Worm (Caenorhabditis elegans) whole organism, L2 larva: ENCODE measurements around the gene kbp-4.

ENCODE experiments used
- C34F6.9 ChIP-seq: fragments of 150-350 bp; optimal IDR thresholded peaks from 2 replicates; lab custom pipeline; 2014; ENCODE audit warnings: missing biosample characterization, missing genetic modification characterization
- F13H6.1 ChIP-seq: sonication (generic microtip); optimal IDR thresholded peaks from 2 replicates; lab custom pipeline; 2016; ENCODE audit warnings: missing genetic modification characterization, missing compliant biosample characterization
- R02D3.7 ChIP-seq: fragments of 150-350 bp; optimal IDR thresholded peaks from 2 replicates; lab custom pipeline; 2014; ENCODE audit warnings: missing biosample characterization, missing genetic modification characterization
- ZK546.5 ChIP-seq: sonication (generic microtip); optimal IDR thresholded peaks from 2 replicates; lab custom pipeline; 2017; ENCODE audit warnings: missing biosample characterization, missing genetic modification characterization
- aly-2 ChIP-seq: fragments of 150-350 bp; optimal IDR thresholded peaks from 2 replicates; lab custom pipeline; 2014; ENCODE audit warnings: missing biosample characterization, missing genetic modification characterization
- blmp-1 ChIP-seq: sonication (generic microtip); optimal IDR thresholded peaks from 2 replicates; lab custom pipeline; 2017; ENCODE audit warnings: missing genetic modification characterization, mild to moderate bottlenecking, missing compliant biosample characterization, antibody characterized with exemption, moderate library complexity; ENCODE audit not compliant: insufficient read depth
- dmd-4 ChIP-seq: sonication (generic microtip); optimal IDR thresholded peaks from 2 replicates; lab custom pipeline; 2017; ENCODE audit warnings: missing biosample characterization, missing genetic modification characterization
- egl-27 ChIP-seq: sonication (generic microtip); optimal IDR thresholded peaks from 3 replicates; lab custom pipeline; 2017; ENCODE audit warnings: missing biosample characterization, missing genetic modification reagents, missing genetic modification characterization
- elt-3 ChIP-seq: sonication (generic microtip); optimal IDR thresholded peaks from 2 replicates; lab custom pipeline; 2017; ENCODE audit warnings: missing biosample characterization, missing genetic modification characterization
- fos-1 ChIP-seq: fragments of 150-350 bp; optimal IDR thresholded peaks from 2 replicates; lab custom pipeline; 2014; ENCODE audit warnings: missing biosample characterization, missing genetic modification characterization
- gmeb-1 ChIP-seq: fragments of 150-350 bp; optimal IDR thresholded peaks from 2 replicates; lab custom pipeline; 2014; ENCODE audit warnings: missing biosample characterization, missing genetic modification characterization
- lin-11 ChIP-seq: fragments of 150-350 bp; sonication (generic microtip); optimal IDR thresholded peaks from 2 replicates; lab custom pipeline; 2014; ENCODE audit warnings: missing biosample characterization, missing genetic modification characterization, inconsistent platforms, mixed read lengths
- lin-13 ChIP-seq: fragments of 150-350 bp; optimal IDR thresholded peaks from 2 replicates; lab custom pipeline; 2014; ENCODE audit warnings: missing biosample characterization, missing genetic modification reagents, missing genetic modification characterization
- lin-39 ChIP-seq: fragments of 150-350 bp; optimal IDR thresholded peaks from 2 replicates; lab custom pipeline; 2014; ENCODE audit warnings: missing biosample characterization, missing genetic modification reagents, missing genetic modification characterization
- lsy-2 ChIP-seq, 2 experiments: fragments of 150-350 bp in 1 of 2; sonication (generic microtip) in 1 of 2; optimal IDR thresholded peaks; 2 replicates each; lab custom pipeline; 2014 to 2017; ENCODE audit warnings: missing biosample characterization in 2 of 2, missing genetic modification characterization in 2 of 2
- mab-5 ChIP-seq: fragments of 150-350 bp; optimal IDR thresholded peaks from 2 replicates; lab custom pipeline; 2014; ENCODE audit warnings: missing biosample characterization, missing genetic modification characterization
- mbf-1 ChIP-seq: sonication (generic microtip); optimal IDR thresholded peaks from 2 replicates; lab custom pipeline; 2017; ENCODE audit warnings: missing biosample characterization, missing genetic modification characterization
- mdl-1 ChIP-seq, 2 experiments: fragments of 150-350 bp in 1 of 2; sonication (generic microtip) in 1 of 2; optimal IDR thresholded peaks; 2 replicates each; lab custom pipeline; 2017; ENCODE audit warnings: missing biosample characterization in 2 of 2, missing genetic modification characterization in 2 of 2
- nhr-10 ChIP-seq: sonication (generic microtip); optimal IDR thresholded peaks from 2 replicates; lab custom pipeline; 2017; ENCODE audit warnings: missing biosample characterization, missing genetic modification characterization
- nhr-11 ChIP-seq: fragments of 150-350 bp; optimal IDR thresholded peaks from 2 replicates; lab custom pipeline; 2014; ENCODE audit warnings: missing biosample characterization, missing genetic modification characterization
- nhr-21 ChIP-seq: fragments of 150-350 bp; optimal IDR thresholded peaks from 2 replicates; lab custom pipeline; 2014; ENCODE audit warnings: missing biosample characterization, missing genetic modification characterization
- nhr-23 ChIP-seq: fragments of 150-350 bp; optimal IDR thresholded peaks from 2 replicates; lab custom pipeline; 2014; ENCODE audit warnings: missing biosample characterization, missing genetic modification reagents, missing genetic modification characterization
- nhr-237 ChIP-seq: fragments of 150-350 bp; optimal IDR thresholded peaks from 2 replicates; lab custom pipeline; 2014; ENCODE audit warnings: missing biosample characterization, missing genetic modification characterization
- nhr-25 ChIP-seq: fragments of 150-350 bp; sonication (generic microtip); optimal IDR thresholded peaks from 3 replicates; lab custom pipeline; 2014; ENCODE audit warnings: missing biosample characterization, missing genetic modification characterization
- nhr-6 ChIP-seq: fragments of 150-350 bp; optimal IDR thresholded peaks from 2 replicates; lab custom pipeline; 2014; ENCODE audit warnings: missing biosample characterization, missing genetic modification characterization
- nhr-77 ChIP-seq: fragments of 150-350 bp; optimal IDR thresholded peaks from 2 replicates; lab custom pipeline; 2014; ENCODE audit warnings: missing biosample characterization, missing genetic modification characterization
- sem-4 ChIP-seq: fragments of 150-350 bp; optimal IDR thresholded peaks from 2 replicates; lab custom pipeline; 2014; ENCODE audit warnings: missing biosample characterization, missing genetic modification reagents, missing genetic modification characterization
- sma-3 ChIP-seq: sonication (generic microtip); optimal IDR thresholded peaks from 2 replicates; lab custom pipeline; 2016; ENCODE audit warnings: missing genetic modification reagents, missing genetic modification characterization, missing compliant biosample characterization
- sma-9 ChIP-seq, 2 experiments: fragments of 150-350 bp in 1 of 2; sonication (generic microtip) in 1 of 2; optimal IDR thresholded peaks; 2 replicates each; lab custom pipeline; 2014 to 2016; ENCODE audit warnings: missing genetic modification characterization in 2 of 2, mild to moderate bottlenecking in 1 of 2, missing biosample characterization in 1 of 2, missing compliant biosample characterization in 1 of 2, missing genetic modification reagents in 1 of 2, moderate library complexity in 1 of 2
- snpc-4 ChIP-seq: fragments of 150-350 bp; optimal IDR thresholded peaks from 2 replicates; lab custom pipeline; 2014; ENCODE audit warnings: missing biosample characterization, missing genetic modification characterization
- unc-55 ChIP-seq: fragments of 150-350 bp; sonication (generic microtip); optimal IDR thresholded peaks from 3 replicates; lab custom pipeline; 2014; ENCODE audit warnings: missing biosample characterization, missing genetic modification reagents, missing genetic modification characterization
- unc-62 ChIP-seq: fragments of 150-350 bp; optimal IDR thresholded peaks from 2 replicates; lab custom pipeline; 2014; ENCODE audit warnings: missing biosample characterization, missing genetic modification reagents, missing genetic modification characterization
- ztf-1 ChIP-seq: fragments of 200-800 bp; sonication (Bioruptor generic); conservative IDR thresholded peaks from 2 replicates; pipeline ENCODE4 v1.3.6; 2022; ENCODE audit warnings: missing genetic modification characterization, missing compliant biosample characterization
- ztf-11 ChIP-seq: sonication (generic microtip); optimal IDR thresholded peaks from 2 replicates; lab custom pipeline; 2017; ENCODE audit warnings: missing biosample characterization, missing genetic modification characterization
- ztf-4 ChIP-seq: fragments of 150-350 bp; optimal IDR thresholded peaks from 2 replicates; lab custom pipeline; 2014; ENCODE audit warnings: missing biosample characterization, missing genetic modification characterization

The kbp-4 gene

DNA sequence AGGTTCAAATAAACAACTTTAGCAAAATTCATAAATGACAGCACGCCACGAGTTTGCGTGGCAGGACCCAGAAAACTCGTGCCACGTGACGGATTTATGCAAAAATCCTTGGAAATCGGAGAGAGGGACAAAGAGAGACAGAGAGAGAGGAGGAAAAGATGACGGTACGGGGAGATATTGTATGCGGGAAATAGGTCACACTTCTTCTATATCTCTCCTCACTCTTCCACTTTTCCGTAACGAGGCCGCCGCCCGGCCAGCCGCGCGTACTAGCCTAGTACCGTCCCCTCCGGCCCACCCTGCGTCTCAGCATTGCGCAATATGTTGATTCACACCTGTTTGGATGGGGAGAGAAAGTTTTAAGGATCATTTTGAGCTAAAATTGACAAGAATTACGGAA lies 26.6 kb upstream of the kbp-4 start:
- no peak for TF ChIP-seq nhr-237 (tag; lab: Kevin White, UChicago)
- no peak for TF ChIP-seq ZK546.5
- TF ChIP-seq nhr-23 (tag; lab: Kevin White, UChicago) = no peak
- TF ChIP-seq sem-4 (tag; lab: Kevin White, UChicago) = no peak

DNA sequence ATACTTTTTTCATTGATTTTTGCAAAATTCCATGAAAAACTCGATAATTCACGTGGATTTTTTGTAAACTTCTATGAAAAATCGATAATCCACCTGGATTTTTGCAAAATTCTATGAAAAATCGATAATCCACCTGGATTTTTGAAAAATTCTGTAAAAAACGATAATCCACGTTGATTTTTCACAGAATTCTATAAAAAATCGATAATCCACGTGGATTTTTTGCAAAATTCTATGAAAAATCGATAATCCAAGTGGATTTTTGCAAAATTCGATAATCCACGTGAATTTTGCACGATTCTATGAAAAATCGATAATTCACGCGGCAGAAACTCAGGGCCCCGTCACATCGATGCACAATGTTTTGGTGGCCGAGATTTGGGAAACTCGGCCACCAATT lies 22.6 kb upstream of the kbp-4 start:
- TF ChIP-seq F13H6.1 (tag; lab: Kevin White, UChicago) = no peak
- TF ChIP-seq nhr-11 (tag; lab: Kevin White, UChicago) = no peak
- TF ChIP-seq C34F6.9 (tag; lab: Kevin White, UChicago) = no peak
- no peak for TF ChIP-seq mbf-1 (tag; lab: Kevin White, UChicago)
- TF ChIP-seq nhr-6 = no peak
- no peak for TF ChIP-seq gmeb-1
- no peak for TF ChIP-seq dmd-4
- TF ChIP-seq nhr-10 (tag; lab: Kevin White, UChicago) = no peak
- TF ChIP-seq sem-4 (tag; lab: Kevin White, UChicago) = no peak

DNA sequence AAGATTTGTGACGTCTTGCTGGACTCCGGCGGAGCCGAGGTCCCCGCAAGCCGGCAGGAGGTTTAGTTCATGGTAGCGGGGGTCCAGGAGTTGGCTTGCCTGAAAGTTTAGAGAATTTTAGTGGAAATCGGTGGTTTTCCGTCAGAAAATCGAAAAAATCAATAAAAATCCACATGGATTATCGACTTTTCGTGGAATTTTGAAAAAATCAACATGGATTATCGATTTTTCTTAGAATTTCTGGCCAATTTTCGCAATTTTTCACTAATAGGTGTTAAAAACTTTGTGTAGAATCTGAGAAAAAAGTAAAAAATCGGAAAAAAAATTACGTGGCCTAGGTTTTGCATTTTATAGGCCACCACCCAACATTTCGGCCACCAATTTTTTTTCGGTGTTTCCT lies 21.8 kb upstream of the kbp-4 start:
- TF ChIP-seq ztf-4 (tag; lab: Kevin White, UChicago) = no peak
- no peak for TF ChIP-seq sma-3
- TF ChIP-seq mab-5 (tag; lab: Kevin White, UChicago) = no peak
- TF ChIP-seq lin-11 (tag; lab: Kevin White, UChicago) = no peak
- no peak for TF ChIP-seq unc-55 (GFP tag; lab: Kevin White, UChicago)
- TF ChIP-seq lin-39 (tag; lab: Kevin White, UChicago) = no peak
- TF ChIP-seq nhr-77 (tag; lab: Kevin White, UChicago) = no peak
- no peak for TF ChIP-seq nhr-25 (tag; lab: Kevin White, UChicago)
- no peak for TF ChIP-seq fos-1 (tag; lab: Kevin White, UChicago)
- no peak for TF ChIP-seq unc-62 (GFP tag; lab: Kevin White, UChicago)
- no peak for TF ChIP-seq ztf-1
- TF ChIP-seq mdl-1 (tag; optimal IDR thresholded peaks at IDR 0.05; lab: Kevin White, UChicago) = no peak
- no peak for TF ChIP-seq ZK546.5
- TF ChIP-seq elt-3 = no peak
- no peak for TF ChIP-seq nhr-10 (tag; lab: Kevin White, UChicago)
- no peak for TF ChIP-seq sma-9 (GFP tag; optimal IDR thresholded peaks at IDR 0.05; lab: Kevin White, UChicago)
- TF ChIP-seq sma-9 (tag; optimal IDR thresholded peaks at IDR 0.05; lab: Kevin White, UChicago) = no peak
- TF ChIP-seq nhr-237 (tag; lab: Kevin White, UChicago) = no peak
- TF ChIP-seq lin-13 = no peak
- no peak for TF ChIP-seq egl-27 (tag; lab: Kevin White, UChicago)

DNA sequence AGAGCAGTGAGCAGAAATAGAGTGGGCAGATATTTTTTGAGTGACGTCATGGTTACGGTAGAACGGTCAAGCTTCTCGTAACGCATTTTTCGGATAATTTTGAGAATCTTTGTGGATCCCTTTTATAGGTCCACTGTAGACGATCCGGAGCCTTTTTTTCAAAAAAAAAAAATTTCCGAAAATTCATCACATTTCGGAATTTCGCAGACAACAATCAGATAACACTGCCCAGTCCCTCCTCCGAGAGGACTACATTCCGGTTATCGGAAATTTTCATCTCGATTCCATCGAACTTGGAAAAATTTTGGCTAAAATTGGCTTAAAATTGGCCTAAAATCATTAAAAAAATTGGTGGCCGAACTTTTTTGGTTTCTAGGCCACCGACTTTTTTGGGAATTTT lies 20.7 kb upstream of the kbp-4 start, which contains the start of gene BE0003N10.6:
Gene BE0003N10.6 (minus strand): TSS at position 101 of the 400 bp plus-strand sequence.
- TF ChIP-seq lsy-2 (tag; optimal IDR thresholded peaks at IDR 0.05; lab: Kevin White, UChicago) (no peak), R02D3.7 (tag; lab: Kevin White, UChicago) (no peak)

DNA sequence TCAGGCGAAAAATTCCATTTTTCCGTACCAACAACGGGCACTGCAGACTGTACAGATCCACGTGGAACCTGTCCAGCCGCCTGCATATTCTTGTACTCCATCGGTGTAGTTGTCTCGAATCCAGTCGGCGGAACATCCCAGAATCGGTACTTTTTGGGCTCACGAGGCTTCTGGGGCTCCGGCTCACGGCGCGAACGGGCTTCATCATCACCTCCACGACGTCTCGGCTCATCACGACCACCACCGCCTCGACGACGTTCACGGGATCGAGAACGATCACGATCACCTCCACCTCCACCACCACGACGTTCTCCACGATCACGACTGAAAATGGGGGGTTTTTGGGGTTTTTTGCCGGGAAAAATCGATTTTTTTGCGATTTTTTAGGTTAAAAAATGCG lies 6.5 kb upstream of the kbp-4 start:
- no peak for TF ChIP-seq aly-2 (tag; lab: Kevin White, UChicago)
- no peak for TF ChIP-seq nhr-77 (tag; lab: Kevin White, UChicago)
- no peak for TF ChIP-seq gmeb-1
- TF ChIP-seq ztf-11 (tag; lab: Kevin White, UChicago) = no peak
- no peak for TF ChIP-seq snpc-4
- no peak for TF ChIP-seq C34F6.9 (tag; lab: Kevin White, UChicago)
- TF ChIP-seq nhr-21 (tag; lab: Kevin White, UChicago) = no peak
- no peak for TF ChIP-seq elt-3
- no peak for TF ChIP-seq R02D3.7 (tag; lab: Kevin White, UChicago)
- TF ChIP-seq blmp-1 (tag; lab: Kevin White, UChicago) = no peak
- TF ChIP-seq sem-4 (tag; lab: Kevin White, UChicago) = no peak
- TF ChIP-seq lin-39 (tag; lab: Kevin White, UChicago) = no peak
- no peak for TF ChIP-seq nhr-10 (tag; lab: Kevin White, UChicago)
- TF ChIP-seq nhr-6 = no peak
- TF ChIP-seq lsy-2 (tag; optimal IDR thresholded peaks at IDR 0.05; lab: Kevin White, UChicago) = no peak
- TF ChIP-seq nhr-25 (tag; lab: Kevin White, UChicago) = no peak
